Worm (Caenorhabditis elegans) whole organism, early embryonic: ENCODE results near the gene Y17G9B.11.

Experiments
- B0310.2 ChIP-seq: sonication (generic microtip); optimal IDR thresholded peaks from 2 replicates; lab custom pipeline; 2016; ENCODE audit warnings: mild to moderate bottlenecking, missing genetic modification characterization, missing compliant biosample characterization
- F13C5.2 ChIP-seq: sonication (generic microtip); optimal IDR thresholded peaks from 2 replicates; lab custom pipeline; 2017; ENCODE audit warnings: mild to moderate bottlenecking, missing genetic modification characterization, inconsistent platforms, missing compliant biosample characterization
- aly-1 ChIP-seq: sonication (generic microtip); optimal IDR thresholded peaks from 2 replicates; lab custom pipeline; 2016; ENCODE audit warnings: missing genetic modification characterization, missing compliant biosample characterization
- ama-1 ChIP-seq: fragments of 150-350 bp; optimal IDR thresholded peaks from 2 replicates; lab custom pipeline; 2014
- ceh-13 ChIP-seq: fragments of 200-800 bp; sonication (Bioruptor generic); optimal IDR thresholded peaks from 2 replicates; lab custom pipeline; 2018; ENCODE audit warnings: mild to moderate bottlenecking, missing genetic modification characterization, missing compliant biosample characterization
- ceh-36 ChIP-seq: sonication (generic microtip); optimal IDR thresholded peaks from 2 replicates; lab custom pipeline; 2016; ENCODE audit warnings: missing genetic modification characterization, inconsistent platforms, missing compliant biosample characterization
- ets-7 ChIP-seq: sonication (generic microtip); optimal IDR thresholded peaks from 2 replicates; lab custom pipeline; 2016; ENCODE audit warnings: missing genotype, missing genetic modification characterization, missing compliant biosample characterization
- flt-1 ChIP-seq: fragments of 200-800 bp; sonication (Bioruptor generic); IDR thresholded peaks from 2 replicates; pipeline ENCODE4 v1.3.6; 2022; ENCODE audit warnings: missing genetic modification characterization, missing compliant biosample characterization
- hmbx-1 ChIP-seq: sonication (generic microtip); optimal IDR thresholded peaks from 2 replicates; lab custom pipeline; 2016; ENCODE audit warnings: mild to moderate bottlenecking, missing genetic modification characterization, missing compliant biosample characterization
- hmg-4 ChIP-seq: fragments of 200-800 bp; sonication (Bioruptor generic); optimal IDR thresholded peaks from 2 replicates; lab custom pipeline; 2018; ENCODE audit warnings: mild to moderate bottlenecking, missing genetic modification characterization, missing compliant biosample characterization
- hnd-1 ChIP-seq: sonication (generic microtip); optimal IDR thresholded peaks from 2 replicates; lab custom pipeline; 2016; ENCODE audit warnings: missing genetic modification characterization, missing compliant biosample characterization
- pes-1 ChIP-seq: fragments of 200-800 bp; sonication (Bioruptor generic); IDR thresholded peaks from 2 replicates; pipeline ENCODE4 v1.3.6; 2022; ENCODE audit warnings: missing genetic modification reagents, missing genetic modification characterization, missing compliant biosample characterization
- scrt-1 ChIP-seq: fragments of 200-800 bp; sonication (Bioruptor generic); IDR thresholded peaks from 2 replicates; pipeline ENCODE4 v1.3.6; 2022; ENCODE audit warnings: missing genetic modification characterization, missing compliant biosample characterization
- sea-1 ChIP-seq: fragments of 200-800 bp; sonication (Bioruptor generic); conservative IDR thresholded peaks from 2 replicates; pipeline ENCODE4 v1.3.6; 2022; ENCODE audit warnings: missing genetic modification characterization, missing compliant biosample characterization
- tbx-11 ChIP-seq: fragments of 200-800 bp; sonication (Bioruptor generic); IDR thresholded peaks from 2 replicates; pipeline ENCODE4 v1.3.6; 2022; ENCODE audit warnings: missing genetic modification characterization, missing compliant biosample characterization
- tbx-37 ChIP-seq: fragments of 200-800 bp; sonication (Bioruptor generic); conservative IDR thresholded peaks from 2 replicates; pipeline ENCODE4 v1.3.6; 2022; ENCODE audit warnings: missing genetic modification reagents, missing genetic modification characterization, missing compliant biosample characterization
- tra-4 ChIP-seq: sonication (generic microtip); optimal IDR thresholded peaks from 2 replicates; lab custom pipeline; 2017; ENCODE audit warnings: missing genetic modification characterization, missing compliant biosample characterization

Gene Y17G9B.11

ce11 chrIV:4749155-4749554 lies 7.2 kb upstream of the Y17G9B.11 start:
- TF ChIP-seq tbx-37 (GFP tag; lab: Robert Waterston, UW) = no peak
- TF ChIP-seq tbx-11 (GFP tag; lab: Robert Waterston, UW) = no peak
- no peak for TF ChIP-seq B0310.2
- no peak for TF ChIP-seq aly-1 (tag; lab: Kevin White, UChicago)
- TF ChIP-seq flt-1 (GFP tag; lab: Robert Waterston, UW) = no peak
- TF ChIP-seq sea-1 = no peak
- no peak for TF ChIP-seq hmbx-1
- no peak for TF ChIP-seq F13C5.2 (tag; lab: Kevin White, UChicago)
- no peak for TF ChIP-seq hnd-1
- TF ChIP-seq ets-7 (tag; lab: Kevin White, UChicago) = no peak

- TF ChIP-seq hmbx-1 = peak; percentile 75
- peak; percentile 73 for TF ChIP-seq tra-4
- TF ChIP-seq ceh-36 (tag; lab: Kevin White, UChicago) = peak; percentile 85
- peak; percentile 80 for TF ChIP-seq scrt-1 (GFP tag; lab: Robert Waterston, UW)
- TF ChIP-seq B0310.2 = peak; percentile 49
- peak; percentile 54 for TF ChIP-seq ets-7 (tag; lab: Kevin White, UChicago)
- TF ChIP-seq sea-1 = peak; percentile 87
- peak; percentile 99 for TF ChIP-seq F13C5.2 (tag; lab: Kevin White, UChicago)
- peak; percentile 72 for TF ChIP-seq hnd-1
- peak; percentile 84 for TF ChIP-seq flt-1 (GFP tag; lab: Robert Waterston, UW)
- TF ChIP-seq ceh-13 = peak; percentile 63
- TF ChIP-seq tbx-37 (GFP tag; lab: Robert Waterston, UW) = peak; percentile 76
- peak; percentile 81 for TF ChIP-seq hmg-4 (GFP tag; lab: Kevin White, UChicago)
- TF ChIP-seq aly-1 (tag; lab: Kevin White, UChicago) = no peak
- no peak for TF ChIP-seq ama-1 (lab: Kevin White, UChicago)
- peak; percentile 78 for TF ChIP-seq tbx-11 (GFP tag; lab: Robert Waterston, UW)
- TF ChIP-seq pes-1 (GFP tag; lab: Robert Waterston, UW) = peak; percentile 81
These were observed 6.6 kb upstream of the Y17G9B.11 start, which contains the start of the genes rpl-20 and Y17G9B.5 for ce11 chrIV:4749728-4750278. Gene rpl-20 (minus strand): TSS chrIV:4749778. Gene Y17G9B.5 (plus strand): TSS chrIV:4750240.

DNA sequence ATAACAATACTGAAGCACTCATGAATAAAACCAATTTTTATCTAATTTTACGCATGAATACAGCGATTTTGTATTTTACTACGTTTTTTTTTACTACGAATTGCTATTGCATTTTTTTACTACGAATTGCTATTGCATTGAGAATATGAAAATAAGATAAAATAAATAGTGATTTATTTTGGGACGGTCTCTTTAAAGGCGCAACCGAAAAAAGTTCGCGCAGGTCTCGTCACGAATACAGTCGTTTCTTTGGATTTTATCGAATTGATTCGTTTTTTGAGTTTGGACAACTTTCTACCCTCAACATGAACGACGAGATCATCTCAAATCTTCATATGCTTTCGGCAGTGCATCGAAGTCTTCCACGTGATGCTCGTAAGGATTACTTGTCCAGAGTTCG lies 4.6 kb upstream of the Y17G9B.11 start, which contains the start of gene Y17G9B.4:
Y17G9B.4 (plus strand) TSS at position 306 of the 400 bp plus-strand sequence.
- TF ChIP-seq tra-4 = no peak
- TF ChIP-seq ets-7 (tag; lab: Kevin White, UChicago) = no peak
- TF ChIP-seq pes-1 (GFP tag; lab: Robert Waterston, UW) = no peak
- no peak for TF ChIP-seq flt-1 (GFP tag; lab: Robert Waterston, UW)
- TF ChIP-seq B0310.2 = no peak
- no peak for TF ChIP-seq tbx-11 (GFP tag; lab: Robert Waterston, UW)
- no peak for TF ChIP-seq ama-1 (lab: Kevin White, UChicago)
- no peak for TF ChIP-seq aly-1 (tag; lab: Kevin White, UChicago)
- TF ChIP-seq ceh-13 = no peak
- TF ChIP-seq hnd-1 = no peak
- no peak for TF ChIP-seq hmg-4 (GFP tag; lab: Kevin White, UChicago)
- TF ChIP-seq tbx-37 (GFP tag; lab: Robert Waterston, UW) = no peak
- TF ChIP-seq ceh-36 (tag; lab: Kevin White, UChicago) = no peak
- no peak for TF ChIP-seq sea-1
- TF ChIP-seq scrt-1 (GFP tag; lab: Robert Waterston, UW) = no peak
- no peak for TF ChIP-seq hmbx-1
- no peak for TF ChIP-seq F13C5.2 (tag; lab: Kevin White, UChicago)

DNA sequence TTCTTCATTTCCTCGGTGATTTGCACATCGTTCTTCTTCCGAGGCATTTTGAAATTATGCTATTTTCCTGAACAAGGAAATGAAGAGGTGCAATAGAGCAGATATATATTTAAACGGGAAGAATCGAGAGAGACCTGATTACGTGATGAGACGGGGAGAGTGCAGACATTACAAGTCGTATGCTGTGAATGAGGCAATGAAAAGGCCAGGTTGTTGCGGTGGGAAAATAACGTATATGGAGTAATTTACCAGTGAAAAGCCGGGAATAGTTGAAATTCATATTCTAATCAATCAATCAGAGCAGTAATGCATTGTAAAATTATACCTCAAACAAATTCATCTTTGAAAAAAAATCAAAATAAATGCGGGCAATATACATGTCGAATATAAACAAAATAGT lies 2.3 kb downstream of the Y17G9B.11 start, which contains the start of gene Y17G9B.8:
Y17G9B.8 (minus strand) TSS at position 182 of the 400 bp plus-strand sequence.
- TF ChIP-seq sea-1 (no peak), tbx-37 (GFP tag; lab: Robert Waterston, UW) (no peak), tra-4 (no peak), aly-1 (tag; lab: Kevin White, UChicago) (no peak), ceh-36 (tag; lab: Kevin White, UChicago) (no peak), ets-7 (tag; lab: Kevin White, UChicago) (no peak), scrt-1 (GFP tag; lab: Robert Waterston, UW) (no peak), hmg-4 (GFP tag; lab: Kevin White, UChicago) (no peak), flt-1 (GFP tag; lab: Robert Waterston, UW) (no peak), ama-1 (lab: Kevin White, UChicago) (no peak), ceh-13 (no peak), F13C5.2 (tag; lab: Kevin White, UChicago) (no peak), pes-1 (GFP tag; lab: Robert Waterston, UW) (no peak)

DNA sequence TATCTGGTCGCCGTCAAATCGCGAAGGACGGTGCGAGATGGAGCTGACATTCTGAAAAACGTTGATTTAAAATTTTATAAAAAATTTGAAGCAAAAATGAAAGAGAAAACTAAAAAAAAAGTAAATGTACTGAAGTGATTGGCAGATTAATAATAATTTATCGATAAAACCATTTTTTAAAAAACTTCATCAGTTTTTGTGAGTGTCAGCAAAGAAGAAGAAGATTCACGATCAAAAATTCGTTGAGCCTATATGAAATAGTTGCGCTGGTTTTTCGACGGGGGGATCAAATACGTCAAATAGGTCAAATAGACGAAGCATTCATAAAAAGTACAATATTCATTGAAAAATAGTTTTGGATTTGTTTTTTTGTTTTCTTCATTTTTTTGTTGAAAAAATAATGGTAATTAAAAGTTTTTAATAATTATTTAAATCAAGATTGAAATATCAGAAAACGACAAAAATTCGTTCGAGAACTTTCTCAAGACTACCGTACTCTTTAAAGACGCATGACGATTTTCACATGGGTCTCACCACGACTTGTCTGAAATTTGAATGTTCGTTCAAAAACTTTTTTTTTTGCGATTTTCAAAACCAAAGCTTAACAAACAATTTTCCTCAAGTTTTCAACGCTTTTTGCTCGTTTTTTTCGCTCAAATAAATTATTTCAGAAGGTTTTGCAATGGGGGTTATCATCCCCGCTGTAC lies 4.1 kb downstream of the Y17G9B.11 start, which contains the start of the genes memi-1 and cyp-31A3:
memi-1 (minus strand) TSS at position 51 of the 707 bp plus-strand sequence.
cyp-31A3 (plus strand) TSS at position 672 of the 707 bp plus-strand sequence.
- TF ChIP-seq tbx-37 (GFP tag; lab: Robert Waterston, UW) = no peak
- no peak for TF ChIP-seq hmg-4 (GFP tag; lab: Kevin White, UChicago)
- no peak for TF ChIP-seq aly-1 (tag; lab: Kevin White, UChicago)
- no peak for TF ChIP-seq ceh-36 (tag; lab: Kevin White, UChicago)
- TF ChIP-seq ama-1 (lab: Kevin White, UChicago) = no peak
- TF ChIP-seq ceh-13 = no peak
- no peak for TF ChIP-seq hnd-1
- TF ChIP-seq F13C5.2 (tag; lab: Kevin White, UChicago) = no peak
- no peak for TF ChIP-seq tbx-11 (GFP tag; lab: Robert Waterston, UW)
- TF ChIP-seq scrt-1 (GFP tag; lab: Robert Waterston, UW) = no peak
- TF ChIP-seq hmbx-1 = no peak
- TF ChIP-seq B0310.2 = no peak

ce11 chrIV:4763844-4764243 lies 7.4 kb downstream of the Y17G9B.11 start, which contains the start of gene Y17G9B.2:
Gene Y17G9B.2 (plus strand): TSS chrIV:4764144.
- TF ChIP-seq aly-1 (tag; lab: Kevin White, UChicago) = no peak
- TF ChIP-seq hmg-4 (GFP tag; lab: Kevin White, UChicago) = no peak
- TF ChIP-seq ceh-13 = no peak
- no peak for TF ChIP-seq flt-1 (GFP tag; lab: Robert Waterston, UW)
- no peak for TF ChIP-seq ceh-36 (tag; lab: Kevin White, UChicago)
- TF ChIP-seq F13C5.2 (tag; lab: Kevin White, UChicago) = no peak
- no peak for TF ChIP-seq tbx-37 (GFP tag; lab: Robert Waterston, UW)
- TF ChIP-seq sea-1 = no peak
- TF ChIP-seq B0310.2 = no peak
